Worm (Caenorhabditis elegans) whole organism, L4/young adult: ENCODE results near the gene C05D10.4.

Experiments used
- dao-5 ChIP-seq: sonication (generic microtip); optimal IDR thresholded peaks from 2 replicates; lab custom pipeline; 2016; ENCODE audit warnings: missing genotype, missing genetic modification characterization, moderate library complexity, missing compliant biosample characterization
- him-1 ChIP-seq: sonication (generic microtip); optimal IDR thresholded peaks from 2 replicates; lab custom pipeline; 2016; ENCODE audit warnings: missing genotype, missing genetic modification reagents, missing genetic modification characterization, missing compliant biosample characterization

- no peak for TF ChIP-seq him-1 (tag; lab: Kevin White, UChicago)
- TF ChIP-seq dao-5 (tag; lab: Kevin White, UChicago): no peak
These were observed 41.8 kb upstream of the C05D10.4 start for ce11 chrIII:6144390-6144962.
